Worm (Caenorhabditis elegans) whole organism, mixed stage, embryonic: ENCODE data around the gene mam-1.

Source experiments
- drap-1 ChIP-seq: fragments of 200-800 bp; sonication (Bioruptor generic); optimal IDR thresholded peaks from 3 replicates; lab custom pipeline; 2018; ENCODE audit warnings: mild to moderate bottlenecking, missing genetic modification characterization, missing compliant biosample characterization
- flh-1 ChIP-seq: fragments of 200-800 bp; sonication (Bioruptor generic); optimal IDR thresholded peaks from 2 replicates; lab custom pipeline; 2018; ENCODE audit warnings: mild to moderate bottlenecking, missing genetic modification characterization, moderate library complexity, missing compliant biosample characterization
- mls-2 ChIP-seq: sonication (generic microtip); optimal IDR thresholded peaks from 2 replicates; lab custom pipeline; 2016; ENCODE audit warnings: mild to moderate bottlenecking, missing genetic modification characterization, moderate library complexity, missing compliant biosample characterization
- nhr-28 ChIP-seq: fragments of 150-350 bp; optimal IDR thresholded peaks from 2 replicates; lab custom pipeline; 2014; ENCODE audit warnings: missing biosample characterization, missing genetic modification characterization
- snpc-4 ChIP-seq: fragments of 150-350 bp; optimal IDR thresholded peaks from 2 replicates; lab custom pipeline; 2014; ENCODE audit warnings: missing biosample characterization, missing genetic modification characterization
- unc-62 ChIP-seq: fragments of 150-350 bp; optimal IDR thresholded peaks from 2 replicates; lab custom pipeline; 2014; ENCODE audit warnings: missing biosample characterization, missing genetic modification reagents, missing genetic modification characterization

DNA sequence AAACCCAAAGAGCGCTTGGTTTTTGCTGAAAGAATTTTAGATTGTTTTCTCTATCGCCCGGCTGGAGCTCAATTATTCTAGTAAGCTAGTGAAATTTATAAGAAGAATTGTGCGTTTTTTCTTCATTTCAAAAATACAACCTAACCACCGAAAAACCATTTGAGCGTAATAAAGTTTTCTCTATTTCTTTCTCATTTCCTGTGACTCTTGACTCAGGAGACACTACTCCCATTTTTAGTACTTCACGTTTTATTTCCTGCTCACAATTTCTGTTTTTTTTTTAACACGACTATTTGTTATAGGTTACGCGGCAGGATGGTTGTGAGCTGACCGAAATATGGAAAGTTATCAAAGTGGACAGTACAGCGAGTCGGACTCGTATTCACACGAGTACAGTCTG, 24.8 kb upstream of the mam-1 start, which contains the start of gene F35H12.6:
- TF ChIP-seq drap-1 (GFP tag; lab: Kevin White, UChicago) (no peak), nhr-28 (tag; lab: Kevin White, UChicago) (no peak), flh-1 (GFP tag; lab: Kevin White, UChicago) (no peak), unc-62 (GFP tag; lab: Kevin White, UChicago) (no peak), snpc-4 (tag; lab: Kevin White, UChicago) (no peak), mls-2 (tag; lab: Kevin White, UChicago) (no peak)
